Worm (Caenorhabditis elegans) whole organism, L1 larva: ENCODE results near the gene srv-24.

Experiments
- ama-1 ChIP-seq: fragments of 150-350 bp; optimal IDR thresholded peaks from 2 replicates; lab custom pipeline; 2014
- ceh-8 ChIP-seq: fragments of 200-800 bp; sonication (Bioruptor generic); optimal IDR thresholded peaks from 2 replicates; lab custom pipeline; 2018; ENCODE audit warnings: mild to moderate bottlenecking, missing genetic modification characterization, moderate library complexity, missing compliant biosample characterization
- ces-1 ChIP-seq: fragments of 150-350 bp; optimal IDR thresholded peaks from 2 replicates; lab custom pipeline; 2014; ENCODE audit warnings: missing biosample characterization, missing genetic modification reagents, missing genetic modification characterization
- fos-1 ChIP-seq: fragments of 150-350 bp; optimal IDR thresholded peaks from 2 replicates; lab custom pipeline; 2014; ENCODE audit warnings: missing biosample characterization, missing genetic modification characterization
- lin-13 ChIP-seq: fragments of 150-350 bp; optimal IDR thresholded peaks from 2 replicates; lab custom pipeline; 2014; ENCODE audit warnings: missing biosample characterization, missing genetic modification reagents, missing genetic modification characterization
- lin-14 ChIP-seq: fragments of 200-800 bp; sonication (Bioruptor generic); optimal IDR thresholded peaks from 2 replicates; lab custom pipeline; 2018; ENCODE audit warnings: mild to moderate bottlenecking, missing genetic modification characterization, moderate library complexity, missing compliant biosample characterization
- lin-15B ChIP-seq: fragments of 150-350 bp; sonication (generic microtip); optimal IDR thresholded peaks from 3 replicates; lab custom pipeline; 2014; ENCODE audit warnings: missing biosample characterization, missing genetic modification characterization
- nhr-28 ChIP-seq: fragments of 150-350 bp; optimal IDR thresholded peaks from 2 replicates; lab custom pipeline; 2014; ENCODE audit warnings: missing biosample characterization, missing genetic modification characterization
- snpc-4 ChIP-seq: fragments of 150-350 bp; optimal IDR thresholded peaks from 2 replicates; lab custom pipeline; 2014; ENCODE audit warnings: missing biosample characterization, missing genetic modification characterization
- tbx-2 ChIP-seq: sonication (generic microtip); optimal IDR thresholded peaks from 2 replicates; lab custom pipeline; 2016; ENCODE audit warnings: missing genetic modification characterization, missing compliant biosample characterization
- unc-130 ChIP-seq: fragments of 150-350 bp; optimal IDR thresholded peaks from 2 replicates; lab custom pipeline; 2017; ENCODE audit warnings: missing biosample characterization, missing genetic modification characterization, inconsistent platforms
- unc-62 ChIP-seq: fragments of 150-350 bp; optimal IDR thresholded peaks from 2 replicates; lab custom pipeline; 2014; ENCODE audit warnings: missing biosample characterization, missing genetic modification reagents, missing genetic modification characterization
- ztf-11 ChIP-seq, 2 experiments: sonication (generic microtip); optimal IDR thresholded peaks; 2 replicates each; lab custom pipeline; 2016 to 2017; ENCODE audit warnings: missing genetic modification characterization in 2 of 2, missing biosample characterization in 1 of 2, missing compliant biosample characterization in 1 of 2

ce11 chrIV:6326448-6326847 lies 35.8 kb upstream of the srv-24 start, which contains the start of gene lsm-8:
- TF ChIP-seq snpc-4 (tag; lab: Kevin White, UChicago) (no peak), unc-130 (no peak), unc-62 (no peak), nhr-28 (tag; lab: Kevin White, UChicago) (no peak), lin-15B (tag; lab: Kevin White, UChicago) (no peak), ces-1 (GFP tag; lab: Kevin White, UChicago) (no peak), lin-14 (GFP tag; lab: Kevin White, UChicago) (no peak), ama-1 (lab: Kevin White, UChicago) (no peak), lin-13 (GFP tag; lab: Kevin White, UChicago) (no peak), tbx-2 (tag; lab: Kevin White, UChicago) (no peak), ceh-8 (no peak), fos-1 (tag; lab: Kevin White, UChicago) (no peak), ztf-11 (tag; optimal IDR thresholded peaks at IDR 0.05; lab: Kevin White, UChicago) (no peak)
